Worm (Caenorhabditis elegans) whole organism, L4 larva: Measurements from ENCODE around the gene vab-19.
A peak's percentile ranks its signal among the peaks of the same experiment; 100 is the strongest.

Source experiments
- F26F4.8 ChIP-seq: fragments of 200-800 bp; sonication (Bioruptor generic); conservative IDR thresholded peaks from 2 replicates; pipeline ENCODE4 v1.3.6; 2022; ENCODE audit warnings: missing genetic modification characterization, missing compliant biosample characterization
- Y5F2A.4 ChIP-seq: fragments of 200-800 bp; sonication (Bioruptor generic); optimal IDR thresholded peaks from 2 replicates; lab custom pipeline; 2018; ENCODE audit warnings: mild to moderate bottlenecking, missing genetic modification characterization, missing compliant biosample characterization
- aha-1 ChIP-seq: fragments of 150-350 bp; peaks from one replicate; lab custom pipeline; 2014; ENCODE audit warnings: missing biosample characterization, missing genetic modification characterization
- arid-1 ChIP-seq: fragments of 200-800 bp; sonication (Bioruptor generic); conservative IDR thresholded peaks from 2 replicates; pipeline ENCODE4 v1.3.6; 2022; ENCODE audit warnings: missing genetic modification reagents, missing genetic modification characterization, missing compliant biosample characterization
- attf-4 ChIP-seq: sonication (generic microtip); optimal IDR thresholded peaks from 3 replicates; lab custom pipeline; 2017; ENCODE audit warnings: missing biosample characterization, missing genetic modification characterization
- ceh-28 ChIP-seq: fragments of 150-350 bp; optimal IDR thresholded peaks from 2 replicates; lab custom pipeline; 2014; ENCODE audit warnings: missing biosample characterization, missing genetic modification reagents, missing genetic modification characterization
- ceh-32 ChIP-seq: sonication (generic microtip); optimal IDR thresholded peaks from 2 replicates; lab custom pipeline; 2016; ENCODE audit warnings: mild to moderate bottlenecking, missing genetic modification characterization, missing compliant biosample characterization; ENCODE audit not compliant: poor library complexity
- ceh-44 ChIP-seq: fragments of 200-800 bp; sonication (Bioruptor generic); IDR thresholded peaks from 2 replicates; pipeline ENCODE4 v1.3.6; 2022; ENCODE audit warnings: missing genetic modification reagents, missing genetic modification characterization, missing compliant biosample characterization
- ctbp-1 ChIP-seq: fragments of 200-800 bp; sonication (Bioruptor generic); IDR thresholded peaks from 2 replicates; pipeline ENCODE4 v1.3.6; 2022; ENCODE audit warnings: missing genetic modification reagents, missing genetic modification characterization, missing compliant biosample characterization
- daf-16 ChIP-seq, 3 experiments: sonication (generic microtip); optimal IDR thresholded peaks; 2 replicates each; lab custom pipeline; 2016 to 2017; ENCODE audit warnings: missing genetic modification characterization in 3 of 3, missing genetic modification reagents in 3 of 3, mild to moderate bottlenecking in 2 of 3, missing compliant biosample characterization in 2 of 3, missing biosample characterization in 1 of 3, moderate library complexity in 1 of 3
- daf-8 ChIP-seq: fragments of 200-800 bp; sonication (Bioruptor generic); IDR thresholded peaks from 2 replicates; pipeline ENCODE4 v1.3.6; 2022; ENCODE audit warnings: missing genetic modification characterization, missing compliant biosample characterization
- dpl-1 ChIP-seq: fragments of 150-350 bp; optimal IDR thresholded peaks from 2 replicates; lab custom pipeline; 2014; ENCODE audit warnings: missing biosample characterization, missing genetic modification reagents, missing genetic modification characterization
- gei-8 ChIP-seq: fragments of 200-800 bp; sonication (Bioruptor generic); optimal IDR thresholded peaks from 2 replicates; lab custom pipeline; 2018; ENCODE audit warnings: mild to moderate bottlenecking, missing genetic modification characterization, missing compliant biosample characterization
- hif-1 ChIP-seq, 2 experiments: sonication (generic microtip); optimal IDR thresholded peaks; 2 replicates each; lab custom pipeline; 2016 to 2017; ENCODE audit warnings: missing compliant biosample characterization in 2 of 2, missing genetic modification characterization in 2 of 2, missing genetic modification reagents in 2 of 2, missing genotype in 2 of 2, mild to moderate bottlenecking in 1 of 2
- lim-7 ChIP-seq: fragments of 200-800 bp; sonication (Bioruptor generic); IDR thresholded peaks from 2 replicates; pipeline ENCODE4 v1.3.6; 2022; ENCODE audit warnings: missing genetic modification characterization, missing compliant biosample characterization
- lin-1 ChIP-seq: fragments of 200-800 bp; sonication (Bioruptor generic); IDR thresholded peaks from 2 replicates; pipeline ENCODE4 v1.3.6; 2022; ENCODE audit warnings: missing genetic modification reagents, missing genetic modification characterization, missing compliant biosample characterization
- lin-13 ChIP-seq: fragments of 150-350 bp; optimal IDR thresholded peaks from 2 replicates; lab custom pipeline; 2014; ENCODE audit warnings: missing biosample characterization, missing genetic modification reagents, missing genetic modification characterization
- lin-38 ChIP-seq: fragments of 200-800 bp; sonication (Bioruptor generic); IDR thresholded peaks from 2 replicates; pipeline ENCODE4 v1.3.6; 2022; ENCODE audit warnings: missing genetic modification reagents, missing genetic modification characterization, missing compliant biosample characterization
- lsy-2 ChIP-seq, 2 experiments: fragments of 150-350 bp in 1 of 2; sonication (generic microtip) in 1 of 2; optimal IDR thresholded peaks; 2 replicates each; lab custom pipeline; 2014 to 2017; ENCODE audit warnings: missing biosample characterization in 2 of 2, missing genetic modification characterization in 2 of 2
- nhr-102 ChIP-seq: sonication (generic microtip); optimal IDR thresholded peaks from 2 replicates; lab custom pipeline; 2016; ENCODE audit warnings: mild to moderate bottlenecking, missing genetic modification characterization, moderate library complexity, missing compliant biosample characterization
- nhr-237 ChIP-seq: sonication (generic microtip); optimal IDR thresholded peaks from 2 replicates; lab custom pipeline; 2017; ENCODE audit warnings: missing biosample characterization, missing genetic modification characterization
- nhr-25 ChIP-seq: sonication (generic microtip); optimal IDR thresholded peaks from 2 replicates; lab custom pipeline; 2017; ENCODE audit warnings: missing genetic modification characterization, mild to moderate bottlenecking, missing compliant biosample characterization, antibody characterized with exemption, moderate library complexity, borderline replicate concordance; ENCODE audit not compliant: insufficient read depth
- nhr-28 ChIP-seq: fragments of 150-350 bp; optimal IDR thresholded peaks from 2 replicates; lab custom pipeline; 2014; ENCODE audit warnings: missing biosample characterization, missing genetic modification characterization
- rbr-2 ChIP-seq: sonication (generic microtip); optimal IDR thresholded peaks from 2 replicates; lab custom pipeline; 2016; ENCODE audit warnings: missing genotype, missing genetic modification characterization, missing compliant biosample characterization
- saeg-2 ChIP-seq: fragments of 200-800 bp; sonication (Bioruptor generic); IDR thresholded peaks from 2 replicates; pipeline ENCODE4 v1.3.6; 2022; ENCODE audit warnings: missing genetic modification reagents, missing genetic modification characterization, missing compliant biosample characterization
- set-16 ChIP-seq: fragments of 200-800 bp; sonication (Bioruptor generic); IDR thresholded peaks from 2 replicates; pipeline ENCODE4 v1.3.6; 2022; ENCODE audit warnings: missing genetic modification reagents, missing genetic modification characterization, missing compliant biosample characterization
- snpc-4 ChIP-seq: fragments of 150-350 bp; optimal IDR thresholded peaks from 2 replicates; lab custom pipeline; 2014; ENCODE audit warnings: missing biosample characterization, missing genetic modification characterization
- spr-1 ChIP-seq: sonication (generic microtip); optimal IDR thresholded peaks from 2 replicates; lab custom pipeline; 2016; ENCODE audit warnings: mild to moderate bottlenecking, missing genetic modification characterization, missing compliant biosample characterization
- tag-97 ChIP-seq: fragments of 200-800 bp; sonication (Bioruptor generic); IDR thresholded peaks from 2 replicates; pipeline ENCODE4 v1.3.6; 2022; ENCODE audit warnings: missing genetic modification characterization, missing compliant biosample characterization

The vab-19 gene

ce11 chrII:2454822-2455221, 11.7 kb downstream of the vab-19 start (continued):
- TF ChIP-seq nhr-237 (no peak), nhr-28 (peak; percentile 87)

- no peak for TF ChIP-seq lin-1 (GFP tag; lab: Robert Waterston, UW)
- TF ChIP-seq lin-13 (GFP tag; lab: Kevin White, UChicago), result peak; percentile 56
- no peak for TF ChIP-seq nhr-102 (tag; lab: Kevin White, UChicago)
- no peak for TF ChIP-seq Y5F2A.4 (GFP tag; lab: Kevin White, UChicago)
- peak; percentile 86 for TF ChIP-seq aha-1 (tag; lab: Kevin White, UChicago)
- peak in 1 of 2 experiments; percentile 61 for TF ChIP-seq lsy-2 (tag; optimal IDR thresholded peaks at IDR 0.05; lab: Kevin White, UChicago)
- no peak for TF ChIP-seq gei-8
- TF ChIP-seq nhr-25 (tag; lab: Kevin White, UChicago), result no peak
These were observed 13.0 kb downstream of the vab-19 start for ce11 chrII:2455931-2456576.

ce11 chrII:2456973-2457372, 13.9 kb downstream of the vab-19 start:
- TF ChIP-seq set-16 (peak; percentile 87), ceh-44 (GFP tag; lab: Robert Waterston, UW) (no peak)
- TF ChIP-seq, all 104 proteins: peak for 1

DNA sequence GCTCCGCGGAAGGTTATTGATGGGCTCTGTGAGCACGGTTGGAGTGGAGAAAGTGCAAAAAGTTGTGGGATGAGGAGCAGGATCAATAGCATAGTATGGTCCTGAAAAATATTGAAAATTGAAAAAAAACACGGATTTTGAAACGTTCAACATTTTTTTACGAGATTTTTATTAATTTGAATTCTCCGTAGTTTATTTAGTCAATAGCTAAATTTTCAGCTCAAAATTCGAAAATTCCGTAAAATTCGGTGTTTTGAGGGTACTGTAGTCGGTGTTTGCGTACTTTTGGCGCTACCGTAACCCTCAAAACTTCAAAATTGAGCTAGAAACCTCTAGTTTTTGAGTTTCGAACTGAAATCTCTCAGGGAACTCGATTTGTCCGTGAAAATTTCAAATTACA, 15.8 kb downstream of the vab-19 start, which contains the start of gene pqn-42:
Gene pqn-42, minus strand, starts transcription at position 101 of the 400 bp plus-strand sequence.
- TF ChIP-seq daf-16 (GFP tag; optimal IDR thresholded peaks at IDR 0.05; lab: Kevin White, UChicago), result no peak
- no peak for TF ChIP-seq daf-16 (tag; optimal IDR thresholded peaks at IDR 0.05; lab: Kevin White, UChicago)
- no peak for TF ChIP-seq saeg-2 (GFP tag; lab: Robert Waterston, UW)
- TF ChIP-seq set-16, result no peak
- TF ChIP-seq lim-7 (GFP tag; lab: Robert Waterston, UW), result no peak
- no peak for TF ChIP-seq spr-1 (tag; lab: Kevin White, UChicago)
- TF ChIP-seq arid-1 (GFP tag; lab: Robert Waterston, UW), result no peak
- TF ChIP-seq rbr-2 (tag; lab: Kevin White, UChicago), result no peak
- no peak for TF ChIP-seq F26F4.8
- no peak for TF ChIP-seq ceh-32 (tag; lab: Kevin White, UChicago)
- no peak for TF ChIP-seq attf-4 (tag; lab: Kevin White, UChicago)
- TF ChIP-seq snpc-4, result no peak
- TF ChIP-seq daf-8 (GFP tag; lab: Robert Waterston, UW), result no peak
- TF ChIP-seq dpl-1, result no peak
- no peak for TF ChIP-seq nhr-28
- TF ChIP-seq gei-8, result no peak
- TF ChIP-seq ceh-44 (GFP tag; lab: Robert Waterston, UW), result no peak
- TF ChIP-seq lin-38 (GFP tag; lab: Robert Waterston, UW), result no peak
- no peak for TF ChIP-seq lin-1 (GFP tag; lab: Robert Waterston, UW)
- TF ChIP-seq ctbp-1 (GFP tag; lab: Robert Waterston, UW), result no peak
- no peak for TF ChIP-seq tag-97 (GFP tag; lab: Robert Waterston, UW)

- TF ChIP-seq aha-1 (tag; lab: Kevin White, UChicago) (peak; percentile 87), nhr-28 (no peak), ceh-28 (tag; lab: Kevin White, UChicago) (peak; percentile 83)
- TF ChIP-seq, all 104 proteins: peak for 2
These were observed 25.8 kb downstream of the vab-19 start for ce11 chrII:2468885-2469284.

DNA sequence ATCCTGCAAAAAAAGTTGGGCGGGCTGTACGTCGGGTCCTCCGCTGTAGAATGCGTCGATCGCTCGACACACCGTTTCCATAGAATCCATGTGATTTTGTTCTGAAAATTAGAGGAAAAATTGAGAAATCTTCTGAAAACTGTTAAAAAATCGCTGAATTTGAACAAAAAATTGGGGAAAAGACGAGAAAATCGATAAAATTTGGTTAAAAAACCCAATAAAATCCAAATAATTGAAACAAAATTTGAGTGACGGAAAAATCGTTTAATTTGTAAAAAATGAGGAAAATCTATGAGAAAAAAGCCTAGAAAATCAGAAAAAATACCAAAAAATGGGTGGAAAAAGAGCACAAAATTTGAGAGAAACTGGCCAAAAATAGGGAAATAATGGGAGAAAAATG, 30.2 kb downstream of the vab-19 start, which contains the start of gene tsr-1:
Gene tsr-1, minus strand, starts transcription at position 101 of the 400 bp plus-strand sequence.
- TF ChIP-seq aha-1 (tag; lab: Kevin White, UChicago), result peak; percentile 2
- no peak for TF ChIP-seq hif-1 (tag; optimal IDR thresholded peaks at IDR 0.05; lab: Kevin White, UChicago)
